Fruit fly (Drosophila melanogaster) Kc167 (cell line): ENCODE measurements around the gene Grp170.

Experiments used
- Myc ChIP-seq: fragments of >200 bp; optimal IDR thresholded peaks from 2 replicates; lab custom pipeline; 2017; ENCODE audit warnings: missing external identifiers
- h ChIP-seq: fragments of >200 bp; optimal IDR thresholded peaks from 3 replicates; lab custom pipeline; 2018; ENCODE audit warnings: missing external identifiers
- insv ChIP-seq: fragments of >200 bp; optimal IDR thresholded peaks from 3 replicates; lab custom pipeline; 2018; ENCODE audit warnings: missing external identifiers
- psq ChIP-seq: fragments of >200 bp; optimal IDR thresholded peaks from 2 replicates; lab custom pipeline; 2017; ENCODE audit warnings: missing external identifiers

DNA sequence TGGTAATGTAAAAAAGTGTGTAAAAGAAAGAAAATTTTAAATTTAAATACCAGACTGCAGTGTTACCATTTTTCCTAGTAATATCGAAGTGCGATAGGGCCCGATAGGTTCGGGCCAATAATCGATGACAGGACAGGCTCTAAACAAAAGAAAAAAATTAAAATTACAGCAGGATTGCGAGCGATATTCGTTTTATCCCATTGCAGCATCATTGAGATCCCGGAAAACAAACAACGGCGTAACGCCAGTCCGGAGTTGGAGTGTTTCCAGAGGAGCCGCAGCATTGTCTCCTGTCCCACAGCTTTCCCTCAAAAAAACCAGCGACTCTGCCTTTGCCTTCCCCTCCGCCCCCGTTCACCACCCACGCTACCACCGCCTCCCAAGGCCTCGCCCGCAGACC is 49.7 kb downstream of the Grp170 start, which contains the start of gene pcx:
- TF ChIP-seq insv (no peak), h (lab: Kevin White, UChicago) (no peak), psq (lab: Kevin White, UChicago) (no peak), Myc (lab: Kevin White, UChicago) (no peak)
